Worm (Caenorhabditis elegans): ENCODE results near the gene Y64G10A.7.

The Y64G10A.7 gene

ce11 chrIV:14326694-14327298, 35.1 kb downstream of the Y64G10A.7 start:
- TF ChIP-seq nhr-111 (GFP tag; optimal IDR thresholded peaks at IDR 0.05) (peak; percentile 21), dmd-8 (GFP tag; IDR thresholded peaks at IDR 0.05) (peak; percentile 69; the same call in 1 of the 2 replicates), unc-130 (GFP tag; optimal IDR thresholded peaks at IDR 0.05) (peak; percentile 44), lin-1 (GFP tag; IDR thresholded peaks at IDR 0.05) (peak; percentile 57; the same call in 1 of the 2 replicates), nhr-42 (GFP tag; IDR thresholded peaks at IDR 0.05) (peak; percentile 80), hlh-11 (tag; optimal IDR thresholded peaks at IDR 0.05) (peak; percentile 96), ceh-20 (GFP tag; IDR thresholded peaks at IDR 0.05) (0 out of 2 replicates have a peak, but pooled peaks have one; percentile 50), Y48G9A.11 (GFP tag; IDR thresholded peaks at IDR 0.05) (peak; percentile 70), ZK337.2 (GFP tag; IDR thresholded peaks at IDR 0.05) (no peak), pha-4 (GFP tag; IDR thresholded peaks at IDR 0.05) (peak; percentile 89), pha-4 (tag; optimal IDR thresholded peaks at IDR 0.05) (no peak), zfp-3 (GFP tag; conservative IDR thresholded peaks at IDR 0.05) (peak; percentile 66; the same call in 1 of the 2 replicates), mdl-1 (tag; optimal IDR thresholded peaks at IDR 0.05) (peak; percentile 4 to 66), lin-39 (tag; optimal IDR thresholded peaks at IDR 0.05) (no peak), F37D6.2 (tag; optimal IDR thresholded peaks at IDR 0.05) (peak; percentile 19), rbr-2 (tag; optimal IDR thresholded peaks at IDR 0.05) (peak; percentile 77), mxl-2 (GFP tag; conservative IDR thresholded peaks at IDR 0.05) (0 out of 2 replicates have a peak, but pooled peaks have one; percentile 5), arid-1 (GFP tag; conservative IDR thresholded peaks at IDR 0.05) (peak; percentile 85), saeg-2 (GFP tag; IDR thresholded peaks at IDR 0.05) (peak; percentile 48; the same call in 1 of the 2 replicates), dpl-1 (GFP tag; optimal IDR thresholded peaks at IDR 0.05) (peak; percentile 32), php-3 (GFP tag; IDR thresholded peaks at IDR 0.05) (peak; percentile 71; the same call in 1 of the 2 replicates), ztf-11 (tag; optimal IDR thresholded peaks at IDR 0.05) (no peak), gei-8 (GFP tag; optimal IDR thresholded peaks at IDR 0.05) (peak; percentile 47), aly-2 (tag; optimal IDR thresholded peaks at IDR 0.05) (no peak), mdt-29 (GFP tag; IDR thresholded peaks at IDR 0.05) (peak; percentile 95), hlh-30 (tag; optimal IDR thresholded peaks at IDR 0.05; ENCODE audit: insufficient read depth) (peak; percentile 61), lin-29 (GFP tag; IDR thresholded peaks at IDR 0.05) (no peak), zfp-2 (tag; optimal IDR thresholded peaks at IDR 0.05) (no peak), nhr-41 (GFP tag; IDR thresholded peaks at IDR 0.05) (0 out of 2 replicates have a peak, but pooled peaks have one; percentile 7), lin-13 (GFP tag; optimal IDR thresholded peaks at IDR 0.05) (peak; percentile 64), mep-1 (tag; optimal IDR thresholded peaks at IDR 0.05) (no peak), daf-19 (GFP tag; conservative IDR thresholded peaks at IDR 0.05) (0 out of 2 replicates have a peak, but pooled peaks have one; percentile 73), duxl-1 (tag; optimal IDR thresholded peaks at IDR 0.05; ENCODE audit: poor library complexity) (peak; percentile 85), snpc-4 (tag; optimal IDR thresholded peaks at IDR 0.05) (peak; percentile 89), vab-7 (GFP tag; IDR thresholded peaks at IDR 0.05) (peak; percentile 43; the same call in 1 of the 2 replicates), unc-62 (GFP tag; optimal IDR thresholded peaks at IDR 0.05 in 1 of 2) (peak in 1 of 2 experiments; percentile 41), unc-62 (tag; optimal IDR thresholded peaks at IDR 0.05) (no peak), Y105C5A.15 (GFP tag; IDR thresholded peaks at IDR 0.05) (no peak), Y5F2A.4 (GFP tag; optimal IDR thresholded peaks at IDR 0.05) (peak; percentile 44), tag-97 (GFP tag; IDR thresholded peaks at IDR 0.05) (no peak), ceh-62 (tag; optimal IDR thresholded peaks at IDR 0.05) (no peak), mxl-3 (GFP tag; optimal IDR thresholded peaks at IDR 0.05) (peak; percentile 87), F49E8.2 (tag; optimal IDR thresholded peaks at IDR 0.05; ENCODE audit: borderline replicate concordance) (peak; percentile 96), nhr-102 (tag; optimal IDR thresholded peaks at IDR 0.05) (peak; percentile 87), ctbp-1 (GFP tag; IDR thresholded peaks at IDR 0.05) (no peak), daf-16 (GFP tag; optimal IDR thresholded peaks at IDR 0.05) (peak; percentile 75 to 81), daf-16 (tag; optimal IDR thresholded peaks at IDR 0.05) (peak; percentile 67), hif-1 (tag; optimal IDR thresholded peaks at IDR 0.05) (peak in 1 of 2 experiments; percentile 7), nhr-48 (tag; optimal IDR thresholded peaks at IDR 0.05) (peak; percentile 75), daf-8 (GFP tag; IDR thresholded peaks at IDR 0.05) (no peak)

All from whole organism, L4 larva.